Fruit fly (Drosophila melanogaster) whole organism, embryonic: Measurements from ENCODE around the gene CG11131.
A peak's percentile ranks its signal among the peaks of the same experiment; 100 is the strongest.

Source experiments
- Ada2b ChIP-seq: fragments of 200-800 bp; sonication (Bioruptor generic); IDR thresholded peaks from 2 replicates; pipeline ENCODE4 v1.3.6; 2022; ENCODE audit warnings: missing biosample characterization, missing genetic modification characterization
- Antp ChIP-seq: fragments of 200-800 bp; sonication (Bioruptor generic); optimal IDR thresholded peaks from 3 replicates; lab custom pipeline; 2016; ENCODE audit warnings: missing biosample characterization, missing genetic modification characterization
- Bteb2 ChIP-seq: fragments of 200-800 bp; sonication (Bioruptor generic); optimal IDR thresholded peaks from 2 replicates; lab custom pipeline; 2016; ENCODE audit warnings: missing biosample characterization, missing genetic modification characterization
- CG10543 ChIP-seq: fragments of 200-800 bp; sonication (Bioruptor generic); optimal IDR thresholded peaks from 3 replicates; lab custom pipeline; 2017; ENCODE audit warnings: missing biosample characterization, mild to moderate bottlenecking, missing genetic modification characterization, moderate library complexity
- CG11247 ChIP-seq: fragments of 200-800 bp; sonication (Bioruptor generic); IDR thresholded peaks from 2 replicates; pipeline ENCODE4 v1.3.6; 2022; ENCODE audit warnings: missing biosample characterization, missing genetic modification characterization
- CG12236 ChIP-seq: fragments of 200-800 bp; sonication (Bioruptor generic); optimal IDR thresholded peaks from 2 replicates; lab custom pipeline; 2016; ENCODE audit warnings: missing biosample characterization, missing genetic modification characterization
- CG12391 ChIP-seq: fragments of 200-800 bp; sonication (Bioruptor generic); optimal IDR thresholded peaks from 3 replicates; lab custom pipeline; 2018; ENCODE audit warnings: missing biosample characterization, mild to moderate bottlenecking, missing genetic modification characterization, moderate library complexity
- CG12769 ChIP-seq: fragments of 200-800 bp; sonication (Bioruptor generic); optimal IDR thresholded peaks from 2 replicates; lab custom pipeline; 2019; ENCODE audit warnings: missing biosample characterization, mild to moderate bottlenecking, missing genetic modification characterization, moderate library complexity
- CG13424 ChIP-seq: fragments of 200-800 bp; sonication (Bioruptor generic); optimal IDR thresholded peaks from 2 replicates; lab custom pipeline; 2019; ENCODE audit warnings: missing biosample characterization, mild to moderate bottlenecking, missing genetic modification characterization, moderate library complexity
- CG13624 ChIP-seq: fragments of 200-800 bp; sonication (Bioruptor generic); optimal IDR thresholded peaks from 2 replicates; lab custom pipeline; 2016; ENCODE audit warnings: missing biosample characterization, missing genetic modification characterization
- CG13775 ChIP-seq: fragments of 200-800 bp; sonication (Bioruptor generic); optimal IDR thresholded peaks from 3 replicates; lab custom pipeline; 2017; ENCODE audit warnings: missing biosample characterization, mild to moderate bottlenecking, missing genetic modification characterization
- CG14667 ChIP-seq: fragments of 200-800 bp; sonication (Bioruptor generic); IDR thresholded peaks from 2 replicates; pipeline ENCODE4 v1.3.6; 2022; ENCODE audit warnings: missing biosample characterization, missing genetic modification characterization
- CG15479 ChIP-seq: fragments of 200-800 bp; sonication (Bioruptor generic); optimal IDR thresholded peaks from 3 replicates; lab custom pipeline; 2019; ENCODE audit warnings: missing biosample characterization, mild to moderate bottlenecking, missing genetic modification characterization, moderate library complexity
- CG17912 ChIP-seq: fragments of 200-800 bp; sonication (Bioruptor generic); optimal IDR thresholded peaks from 2 replicates; lab custom pipeline; 2018; ENCODE audit warnings: missing biosample characterization, mild to moderate bottlenecking, missing genetic modification characterization
- CG1792 ChIP-seq: fragments of 200-800 bp; sonication (Bioruptor generic); optimal IDR thresholded peaks from 2 replicates; lab custom pipeline; 2016; ENCODE audit warnings: missing biosample characterization, missing genetic modification characterization
- CG18011 ChIP-seq: fragments of 200-800 bp; sonication (Bioruptor generic); optimal IDR thresholded peaks from 2 replicates; lab custom pipeline; 2017; ENCODE audit warnings: missing biosample characterization, missing genetic modification characterization, mild to moderate bottlenecking, moderate library complexity, missing genotype
- CG18599 ChIP-seq: fragments of 200-800 bp; sonication (Bioruptor generic); optimal IDR thresholded peaks from 3 replicates; lab custom pipeline; 2017; ENCODE audit warnings: missing biosample characterization, missing genetic modification characterization, mild to moderate bottlenecking, moderate library complexity, missing genetic modification reagents
- CG2120 ChIP-seq: fragments of 200-800 bp; sonication (Bioruptor generic); optimal IDR thresholded peaks from 3 replicates; lab custom pipeline; 2016; ENCODE audit warnings: missing biosample characterization, missing genetic modification characterization
- CG31441 ChIP-seq: fragments of 200-800 bp; sonication (Bioruptor generic); IDR thresholded peaks from 2 replicates; pipeline ENCODE4 v1.3.6; 2022; ENCODE audit warnings: missing biosample characterization, missing genetic modification characterization
- CG3726 ChIP-seq: fragments of 200-800 bp; sonication (Bioruptor generic); IDR thresholded peaks from 3 replicates; pipeline ENCODE4, ENCODE4 v1.3.6; 2022; ENCODE audit warnings: missing biosample characterization, missing genetic modification characterization
- CG4360 ChIP-seq: fragments of 200-800 bp; sonication (Bioruptor generic); IDR thresholded peaks from 2 replicates; pipeline ENCODE4 v1.3.6; 2022; ENCODE audit warnings: missing biosample characterization, missing genetic modification characterization
- CG4617 ChIP-seq: fragments of 200-800 bp; sonication (Bioruptor generic); optimal IDR thresholded peaks from 3 replicates; lab custom pipeline; 2016; ENCODE audit warnings: missing biosample characterization, missing genetic modification characterization, borderline replicate concordance
- CG6175 ChIP-seq: fragments of 200-800 bp; sonication (Bioruptor generic); IDR thresholded peaks from 3 replicates; pipeline ENCODE4 v1.3.6; 2022; ENCODE audit warnings: missing biosample characterization, missing genetic modification characterization
- CG8924 ChIP-seq: fragments of 200-800 bp; optimal IDR thresholded peaks from 3 replicates; lab custom pipeline; 2019; ENCODE audit warnings: missing biosample characterization, mild to moderate bottlenecking, missing genetic modification characterization, moderate library complexity
- CHES-1-like ChIP-seq: fragments of 200-800 bp; sonication (Bioruptor generic); optimal IDR thresholded peaks from 2 replicates; lab custom pipeline; 2016; ENCODE audit warnings: missing biosample characterization, missing genetic modification characterization
- D19B ChIP-seq: fragments of 200-800 bp; sonication (Bioruptor generic); optimal IDR thresholded peaks from 2 replicates; lab custom pipeline; 2017; ENCODE audit warnings: missing biosample characterization, mild to moderate bottlenecking, missing genetic modification characterization
- Dbx ChIP-seq: fragments of 200-800 bp; sonication (Bioruptor generic); IDR thresholded peaks from 3 replicates; pipeline ENCODE4 v1.3.6; 2022; ENCODE audit warnings: missing biosample characterization, missing genetic modification characterization
- Doc3 ChIP-seq: fragments of 200-800 bp; sonication (Bioruptor generic); IDR thresholded peaks from 3 replicates; pipeline ENCODE4 v1.3.6; 2022; ENCODE audit warnings: missing biosample characterization, missing genetic modification characterization; ENCODE audit not compliant: partially characterized antibody
- ERR ChIP-seq: fragments of 200-800 bp; sonication (Bioruptor generic); optimal IDR thresholded peaks from 2 replicates; lab custom pipeline; 2016; ENCODE audit warnings: missing biosample characterization, missing genetic modification characterization
- HHEX ChIP-seq: fragments of 200-800 bp; sonication (Bioruptor generic); optimal IDR thresholded peaks from 3 replicates; lab custom pipeline; 2017; ENCODE audit warnings: missing biosample characterization, mild to moderate bottlenecking, missing genetic modification characterization, missing genetic modification reagents
- HLH54F ChIP-seq: fragments of 200-800 bp; sonication (Bioruptor generic); optimal IDR thresholded peaks from 3 replicates; lab custom pipeline; 2016; ENCODE audit warnings: missing biosample characterization, missing genetic modification characterization
- Hr78 ChIP-seq, 2 experiments: fragments of 200-800 bp in 1 of 2; fragments of >200 bp in 1 of 2; sonication (Bioruptor generic) in 1 of 2; optimal IDR thresholded peaks; 2 replicates each; lab custom pipeline; 2017 to 2019; ENCODE audit warnings: missing biosample characterization in 2 of 2, missing genetic modification characterization in 2 of 2, mild to moderate bottlenecking in 1 of 2, moderate library complexity in 1 of 2
- Lpt ChIP-seq: fragments of >200 bp; optimal IDR thresholded peaks from 2 replicates; lab custom pipeline; 2018; ENCODE audit warnings: missing biosample characterization, missing genetic modification characterization
- Ravus ChIP-seq: fragments of 200-800 bp; sonication (Bioruptor generic); IDR thresholded peaks from 2 replicates; pipeline ENCODE4 v1.3.6; 2022; ENCODE audit warnings: missing biosample characterization, missing genetic modification characterization
- abd-A ChIP-seq: fragments of 200-800 bp; sonication (Bioruptor generic); optimal IDR thresholded peaks from 3 replicates; lab custom pipeline; 2019; ENCODE audit warnings: missing biosample characterization, mild to moderate bottlenecking, missing genetic modification characterization, moderate library complexity
- bbx ChIP-seq: fragments of 200-800 bp; sonication (Bioruptor generic); IDR thresholded peaks from 2 replicates; pipeline ENCODE4 v1.3.6; 2022; ENCODE audit warnings: missing biosample characterization, missing genetic modification characterization; ENCODE audit not compliant: partially characterized antibody
- bowl ChIP-seq: fragments of 200-800 bp; sonication (Bioruptor generic); IDR thresholded peaks from 2 replicates; pipeline ENCODE4 v1.3.6; 2022; ENCODE audit warnings: missing biosample characterization, missing genetic modification characterization
- crol ChIP-seq: fragments of 200-800 bp; sonication (Bioruptor generic); IDR thresholded peaks from 2 replicates; pipeline ENCODE4 v1.3.6; 2022; ENCODE audit warnings: missing biosample characterization, missing genetic modification characterization
- grau ChIP-seq: fragments of 200-800 bp; optimal IDR thresholded peaks from 3 replicates; lab custom pipeline; 2019; ENCODE audit warnings: missing biosample characterization, mild to moderate bottlenecking, missing genetic modification characterization, moderate library complexity
- knrl ChIP-seq: fragments of 200-800 bp; sonication (Bioruptor generic); IDR thresholded peaks from 3 replicates; pipeline ENCODE4 v1.3.6; 2022; ENCODE audit warnings: missing biosample characterization, missing genetic modification characterization; ENCODE audit not compliant: partially characterized antibody
- oc ChIP-seq: fragments of 200-800 bp; sonication (Bioruptor generic); optimal IDR thresholded peaks from 2 replicates; lab custom pipeline; 2018; ENCODE audit warnings: missing biosample characterization, mild to moderate bottlenecking, missing genetic modification characterization, moderate library complexity
- pan ChIP-seq, 4 experiments: fragments of >200 bp in 3 of 4; fragments of 200-800 bp in 1 of 4; sonication (Bioruptor generic) in 1 of 4; optimal IDR thresholded peaks in 3 of 4; IDR thresholded peaks in 1 of 4; 2 replicates each; pipeline versions ENCODE4 v1.3.6 to Lab custom; 2017 to 2022; ENCODE audit warnings: missing biosample characterization in 2 of 4, missing genetic modification characterization in 2 of 4, mixed read lengths in 1 of 4
- rib ChIP-seq: fragments of 200-800 bp; sonication (Bioruptor generic); IDR thresholded peaks from 2 replicates; pipeline ENCODE4 v1.3.6; 2022; ENCODE audit warnings: missing biosample characterization, missing genetic modification characterization
- shn ChIP-seq: fragments of 200-800 bp; sonication (Bioruptor generic); optimal IDR thresholded peaks from 3 replicates; lab custom pipeline; 2016; ENCODE audit warnings: missing biosample characterization, missing genetic modification characterization
- stwl ChIP-seq: fragments of 200-800 bp; sonication (Bioruptor generic); optimal IDR thresholded peaks from 3 replicates; lab custom pipeline; 2018; ENCODE audit warnings: missing biosample characterization, mild to moderate bottlenecking, missing genetic modification characterization, moderate library complexity
- trh ChIP-seq: fragments of 200-800 bp; sonication (Bioruptor generic); optimal IDR thresholded peaks from 2 replicates; lab custom pipeline; 2016; ENCODE audit warnings: missing biosample characterization, missing genetic modification characterization
- wek ChIP-seq: fragments of 200-800 bp; sonication (Bioruptor generic); optimal IDR thresholded peaks from 3 replicates; lab custom pipeline; 2018; ENCODE audit warnings: missing biosample characterization, mild to moderate bottlenecking, missing genetic modification characterization, moderate library complexity
- wor ChIP-seq: fragments of 200-800 bp; sonication (Bioruptor generic); IDR thresholded peaks from 2 replicates; pipeline ENCODE4 v1.3.6; 2022; ENCODE audit warnings: missing biosample characterization, missing genetic modification characterization

Gene CG11131

DNA sequence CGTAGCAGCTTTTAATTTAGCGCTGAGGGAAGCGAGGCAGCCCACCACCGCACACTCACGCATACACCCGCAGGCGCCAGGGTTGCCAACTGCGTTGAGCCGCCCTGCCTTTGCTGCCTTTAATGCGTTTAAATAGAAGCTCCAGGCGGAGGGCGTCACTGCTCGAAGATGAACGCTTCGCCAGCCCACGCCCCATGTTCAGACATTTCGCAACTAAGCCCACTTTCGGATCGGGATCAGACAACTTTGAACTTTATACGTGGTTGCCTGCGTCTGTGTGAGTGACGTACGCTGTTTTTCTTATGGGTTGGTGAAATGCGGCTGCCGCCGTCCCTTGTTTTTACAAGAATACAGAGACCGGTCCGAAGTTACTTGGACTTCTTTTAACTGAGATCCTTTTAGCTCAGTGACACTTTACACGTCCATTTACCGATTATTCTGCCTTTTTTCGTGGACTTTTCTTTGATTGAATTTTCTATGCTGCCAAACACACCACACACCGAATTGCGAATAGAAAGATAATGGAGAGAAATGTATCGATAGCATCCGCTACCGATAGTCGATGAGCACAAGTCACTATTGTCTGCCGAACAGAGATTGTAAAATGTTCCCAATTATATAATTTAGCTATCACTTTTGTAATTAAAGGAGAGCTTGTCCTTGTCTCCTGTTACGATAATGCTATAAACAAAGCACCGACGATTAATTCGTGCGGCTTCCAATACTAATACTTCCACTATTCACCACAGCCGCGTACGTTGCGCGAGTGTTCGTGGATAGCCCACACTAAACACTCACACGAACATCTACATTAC is 27.3 kb upstream of the CG11131 start (continued):
- TF ChIP-seq Antp (GFP tag; lab: Kevin White, UChicago) (peak; percentile 40), HLH54F (peak; percentile 38), CG14667 (GFP tag; lab: Robert Waterston, UW) (no peak), CG10543 (peak; percentile 62), Doc3 (peak; percentile 30; the same call in 2 of the 3 replicates), CG13775 (GFP tag; lab: Kevin White, UChicago) (peak; percentile 4), CG15479 (peak; percentile 52), shn (GFP tag; lab: Kevin White, UChicago) (no peak), wor (GFP tag; lab: Robert Waterston, UW) (no peak), trh (no peak), bowl (GFP tag; lab: Robert Waterston, UW) (no peak), CG13424 (tag; lab: Kevin White, UChicago) (peak; percentile 14), CG8924 (tag; lab: Kevin White, UChicago) (no peak), abd-A (tag; lab: Kevin White, UChicago) (no peak), CG6175 (GFP tag; lab: Robert Waterston, UW) (no peak), Dbx (GFP tag; lab: Robert Waterston, UW) (no peak), CG4617 (GFP tag; lab: Kevin White, UChicago) (peak; percentile 64), CG1792 (GFP tag; lab: Kevin White, UChicago) (no peak), crol (no peak), CG18599 (GFP tag; lab: Kevin White, UChicago) (peak; percentile 28), pan (optimal IDR thresholded peaks at IDR 0.05; lab: Kevin White, UChicago) (no peak), pan (GFP tag; optimal IDR thresholded peaks at IDR 0.05 in 1 of 2, IDR thresholded peaks at IDR 0.05 in 1 of 2) (peak in 1 of 2 experiments; percentile 37), Ravus (GFP tag; lab: Robert Waterston, UW) (no peak), Ada2b (GFP tag; lab: Robert Waterston, UW) (no peak), CG12769 (tag; lab: Kevin White, UChicago) (peak; percentile 11), bbx (GFP tag; lab: Robert Waterston, UW) (peak; percentile 67), HHEX (GFP tag; lab: Kevin White, UChicago) (no peak), oc (tag; lab: Kevin White, UChicago) (no peak), rib (0 out of 2 replicates have a peak, but pooled peaks have one; percentile 16), ERR (GFP tag; lab: Kevin White, UChicago) (no peak), knrl (peak; percentile 67; the same call in 2 of the 3 replicates), CG2120 (GFP tag; lab: Kevin White, UChicago) (peak; percentile 9), grau (tag; lab: Kevin White, UChicago) (peak; percentile 17), Hr78 (GFP tag; optimal IDR thresholded peaks at IDR 0.05; lab: Kevin White, UChicago) (peak in 1 of 2 experiments; percentile 31), CG11247 (GFP tag; lab: Robert Waterston, UW) (peak; percentile 41; the same call in 1 of the 2 replicates), CG3726 (GFP tag; lab: Robert Waterston, UW) (no peak), CG12391 (tag; lab: Kevin White, UChicago) (no peak), stwl (tag; lab: Kevin White, UChicago) (no peak), Bteb2 (GFP tag; lab: Kevin White, UChicago) (no peak), wek (GFP tag; lab: Kevin White, UChicago) (no peak), CG18011 (GFP tag; lab: Kevin White, UChicago) (no peak), CG13624 (GFP tag; lab: Kevin White, UChicago) (no peak), D19B (GFP tag; lab: Kevin White, UChicago) (no peak), CG12236 (GFP tag; lab: Kevin White, UChicago) (no peak), CG4360 (GFP tag; lab: Robert Waterston, UW) (no peak), Lpt (GFP tag; lab: Kevin White, UChicago) (no peak), CG17912 (GFP tag; lab: Kevin White, UChicago) (no peak), CG31441 (GFP tag; lab: Robert Waterston, UW) (no peak), CHES-1-like (GFP tag; lab: Kevin White, UChicago) (peak; percentile 35)
